Worm (Caenorhabditis elegans): ENCODE results near the gene F52C6.2.

Gene F52C6.2

DNA sequence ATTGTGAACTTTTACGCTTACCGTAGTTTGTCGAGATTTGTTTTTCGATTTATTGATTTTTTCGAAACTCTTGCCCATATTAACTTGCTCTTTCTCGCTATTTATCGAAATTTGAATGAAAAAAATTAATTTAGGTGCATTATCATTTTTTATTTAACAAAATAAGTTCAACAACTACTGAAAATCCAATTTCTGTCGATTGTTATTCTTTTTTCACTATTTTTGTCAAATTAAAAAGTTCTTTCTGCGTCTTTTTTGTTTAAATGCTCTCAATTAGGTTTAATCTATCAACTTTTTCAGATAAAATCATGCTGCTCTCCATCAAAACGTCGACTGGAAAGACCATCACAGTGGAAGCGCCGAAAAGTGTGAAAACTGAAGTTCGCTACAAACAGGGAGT, at the start of gene F52C6.2:
Gene F52C6.2 (plus strand): TSS at position 301 of the 400 bp plus-strand sequence.
- no peak for TF ChIP-seq T22C8.4 (GFP tag; IDR thresholded peaks at IDR 0.05)
- no peak for TF ChIP-seq klf-2 (GFP tag; conservative IDR thresholded peaks at IDR 0.05)
- TF ChIP-seq cog-1 (tag; optimal IDR thresholded peaks at IDR 0.05), result no peak
- TF ChIP-seq ztf-29 (GFP tag; IDR thresholded peaks at IDR 0.05), result no peak
- no peak for TF ChIP-seq tab-1 (GFP tag; IDR thresholded peaks at IDR 0.05)
- no peak for TF ChIP-seq flt-1 (GFP tag; IDR thresholded peaks at IDR 0.05)
- TF ChIP-seq med-1 (GFP tag; optimal IDR thresholded peaks at IDR 0.05; ENCODE audit: insufficient read depth), result no peak
- no peak for TF ChIP-seq ref-1 (GFP tag; conservative IDR thresholded peaks at IDR 0.05)
- no peak for TF ChIP-seq ztf-23 (GFP tag; IDR thresholded peaks at IDR 0.05)

DNA sequence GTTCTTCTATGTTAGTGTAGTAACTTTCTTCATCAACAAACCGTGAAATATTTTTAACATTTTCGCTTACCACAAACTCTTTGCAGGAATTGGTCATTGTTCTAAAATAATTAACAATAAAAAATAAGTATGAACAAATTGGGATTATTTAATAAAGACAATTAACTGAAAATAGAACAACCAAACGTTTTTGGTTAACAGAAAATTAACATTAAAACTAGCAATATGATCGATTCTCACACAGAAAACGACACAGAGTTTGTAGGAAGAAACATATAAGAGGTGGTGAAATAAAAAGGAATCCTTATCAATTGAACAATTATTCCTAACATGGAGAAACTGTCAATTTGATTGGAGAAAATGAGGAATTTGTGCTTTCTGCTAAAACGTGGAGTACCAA, 47.6 kb upstream of the F52C6.2 start, which contains the start of gene math-16:
Gene math-16 (minus strand): TSS at position 101 of the 400 bp plus-strand sequence.
- TF ChIP-seq T22C8.4 (GFP tag; IDR thresholded peaks at IDR 0.05), result no peak
- TF ChIP-seq klf-2 (GFP tag; conservative IDR thresholded peaks at IDR 0.05), result no peak
- no peak for TF ChIP-seq flt-1 (GFP tag; IDR thresholded peaks at IDR 0.05)
- TF ChIP-seq ztf-29 (GFP tag; IDR thresholded peaks at IDR 0.05), result no peak
- no peak for TF ChIP-seq ztf-23 (GFP tag; IDR thresholded peaks at IDR 0.05)
- no peak for TF ChIP-seq cog-1 (tag; optimal IDR thresholded peaks at IDR 0.05)

DNA sequence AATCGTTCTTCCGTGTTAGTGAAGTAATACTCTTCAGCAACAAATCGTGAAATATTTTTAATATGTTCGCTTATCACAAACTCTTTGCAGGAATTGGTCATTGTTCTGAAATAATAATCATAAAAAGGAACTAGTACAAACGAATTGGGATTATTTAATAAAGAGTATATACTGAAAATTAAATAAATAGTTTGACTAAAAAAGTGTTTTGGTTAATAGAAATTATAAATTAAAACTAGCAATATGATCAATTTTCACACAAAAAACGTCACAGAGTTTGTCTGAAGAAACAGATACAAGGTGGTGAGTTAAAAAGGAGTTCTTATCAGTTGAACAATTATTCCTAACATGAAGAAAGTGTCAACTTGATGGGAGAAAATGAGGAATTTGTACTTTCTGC, 43.6 kb upstream of the F52C6.2 start, which contains the start of gene math-5:
Gene math-5 (minus strand): TSS at position 101 of the 400 bp plus-strand sequence.
- no peak for TF ChIP-seq flt-1 (GFP tag; IDR thresholded peaks at IDR 0.05)
- no peak for TF ChIP-seq klf-2 (GFP tag; conservative IDR thresholded peaks at IDR 0.05)
- TF ChIP-seq T22C8.4 (GFP tag; IDR thresholded peaks at IDR 0.05), result no peak
- no peak for TF ChIP-seq ztf-23 (GFP tag; IDR thresholded peaks at IDR 0.05)
- TF ChIP-seq tab-1 (GFP tag; IDR thresholded peaks at IDR 0.05), result no peak
- TF ChIP-seq ref-1 (GFP tag; conservative IDR thresholded peaks at IDR 0.05), result no peak
- no peak for TF ChIP-seq ztf-29 (GFP tag; IDR thresholded peaks at IDR 0.05)
- TF ChIP-seq med-1 (GFP tag; optimal IDR thresholded peaks at IDR 0.05; ENCODE audit: insufficient read depth), result no peak
- TF ChIP-seq cog-1 (tag; optimal IDR thresholded peaks at IDR 0.05), result no peak

DNA sequence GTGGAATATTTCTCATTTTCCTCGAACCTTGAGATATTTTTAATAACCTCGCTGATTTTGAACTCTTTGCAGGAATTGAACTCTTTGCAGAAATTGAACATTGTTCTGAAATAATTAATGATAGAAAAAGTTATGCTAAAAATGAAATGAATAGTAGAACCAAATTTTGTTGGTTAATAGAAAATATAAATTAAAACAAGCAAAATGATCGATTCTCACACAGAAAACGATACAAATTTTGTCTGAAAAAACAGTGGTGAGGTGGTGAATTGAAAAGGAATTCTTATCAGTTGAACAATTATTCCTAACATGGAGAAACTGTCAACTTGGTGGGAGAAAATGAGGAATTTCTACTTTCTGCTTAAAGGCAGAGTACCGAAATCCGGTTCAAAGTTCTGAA, 41.6 kb upstream of the F52C6.2 start, which contains the start of gene math-6:
Gene math-6 (minus strand): TSS at position 101 of the 400 bp plus-strand sequence.
- TF ChIP-seq ztf-23 (GFP tag; IDR thresholded peaks at IDR 0.05), result no peak
- TF ChIP-seq ztf-29 (GFP tag; IDR thresholded peaks at IDR 0.05), result no peak
- TF ChIP-seq flt-1 (GFP tag; IDR thresholded peaks at IDR 0.05), result no peak
- TF ChIP-seq med-1 (GFP tag; optimal IDR thresholded peaks at IDR 0.05; ENCODE audit: insufficient read depth), result no peak
- no peak for TF ChIP-seq klf-2 (GFP tag; conservative IDR thresholded peaks at IDR 0.05)
- TF ChIP-seq T22C8.4 (GFP tag; IDR thresholded peaks at IDR 0.05), result no peak
- no peak for TF ChIP-seq tab-1 (GFP tag; IDR thresholded peaks at IDR 0.05)
- TF ChIP-seq ref-1 (GFP tag; conservative IDR thresholded peaks at IDR 0.05), result no peak
- no peak for TF ChIP-seq cog-1 (tag; optimal IDR thresholded peaks at IDR 0.05)

DNA sequence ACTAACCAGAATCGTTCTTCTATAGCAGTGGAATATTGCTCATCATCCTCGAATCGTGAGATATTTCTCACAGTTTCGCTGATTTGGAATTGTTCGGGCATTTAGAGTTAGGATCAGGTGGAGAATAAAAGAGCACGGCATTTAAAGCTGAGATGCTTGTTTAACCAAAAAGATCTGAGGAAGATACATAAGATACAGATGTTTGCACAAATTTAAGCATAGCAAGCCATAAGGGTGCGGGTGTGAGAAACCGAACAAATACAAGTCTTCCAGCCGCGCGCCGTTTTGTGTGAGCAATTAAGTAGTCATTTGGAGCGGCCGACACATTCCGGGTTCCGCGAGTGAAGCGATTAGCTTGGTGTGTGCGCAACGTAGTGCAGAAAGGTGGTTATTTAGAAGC, 39.9 kb upstream of the F52C6.2 start, which contains the start of gene math-7:
Gene math-7 (minus strand): TSS at position 101 of the 400 bp plus-strand sequence.
- TF ChIP-seq ref-1 (GFP tag; conservative IDR thresholded peaks at IDR 0.05), result no peak
- no peak for TF ChIP-seq cog-1 (tag; optimal IDR thresholded peaks at IDR 0.05)
- TF ChIP-seq ztf-29 (GFP tag; IDR thresholded peaks at IDR 0.05), result no peak
- TF ChIP-seq T22C8.4 (GFP tag; IDR thresholded peaks at IDR 0.05), result no peak

DNA sequence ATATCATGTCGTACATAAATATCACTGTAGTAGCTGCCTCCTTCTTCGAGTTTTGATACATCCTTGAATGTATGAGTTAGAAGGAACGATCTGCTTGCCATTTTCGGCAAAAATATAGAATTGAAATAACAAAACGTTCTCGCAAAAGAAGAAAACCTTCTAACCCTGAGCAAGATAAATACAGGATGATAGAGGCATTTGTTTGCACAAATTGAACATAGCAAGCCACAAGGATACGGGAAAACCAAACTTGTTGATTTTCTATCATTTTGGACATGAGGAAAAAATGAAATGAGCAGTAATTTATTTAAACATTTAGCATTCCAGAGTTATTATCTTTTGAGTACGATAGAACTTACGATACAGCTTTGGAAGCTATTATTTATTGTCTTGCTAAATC, 37.2 kb upstream of the F52C6.2 start, which contains the start of gene math-8:
Gene math-8 (minus strand): TSS at position 101 of the 400 bp plus-strand sequence.
- TF ChIP-seq tab-1 (GFP tag; IDR thresholded peaks at IDR 0.05) (no peak), ref-1 (GFP tag; conservative IDR thresholded peaks at IDR 0.05) (no peak), ztf-23 (GFP tag; IDR thresholded peaks at IDR 0.05) (no peak), cog-1 (tag; optimal IDR thresholded peaks at IDR 0.05) (no peak), med-1 (GFP tag; optimal IDR thresholded peaks at IDR 0.05; ENCODE audit: insufficient read depth) (no peak), flt-1 (GFP tag; IDR thresholded peaks at IDR 0.05) (no peak), klf-2 (GFP tag; conservative IDR thresholded peaks at IDR 0.05) (no peak), ztf-29 (GFP tag; IDR thresholded peaks at IDR 0.05) (no peak)

DNA sequence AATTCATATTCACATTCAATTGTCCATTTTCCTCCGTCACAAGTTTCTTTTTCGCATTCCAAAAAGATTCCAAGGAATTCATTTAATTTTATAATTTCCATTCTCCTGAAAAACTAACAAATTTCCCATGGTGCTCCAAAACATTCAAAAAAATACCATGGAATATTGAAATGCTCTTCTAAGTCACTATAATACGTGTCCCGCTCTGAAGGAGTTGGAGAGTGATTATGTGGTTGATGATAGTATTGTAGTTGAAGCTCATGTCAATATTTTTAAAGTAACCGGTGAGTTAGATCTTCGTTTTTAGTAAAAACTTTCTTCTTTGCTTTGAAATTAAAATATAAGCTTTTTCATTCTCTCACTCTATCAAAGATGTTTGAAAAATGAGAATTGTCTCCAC, 35.6 kb upstream of the F52C6.2 start, which contains the start of gene math-9:
Gene math-9 (minus strand): TSS at position 101 of the 400 bp plus-strand sequence.
- TF ChIP-seq ztf-29 (GFP tag; IDR thresholded peaks at IDR 0.05) (no peak), tab-1 (GFP tag; IDR thresholded peaks at IDR 0.05) (no peak), med-1 (GFP tag; optimal IDR thresholded peaks at IDR 0.05; ENCODE audit: insufficient read depth) (no peak), ref-1 (GFP tag; conservative IDR thresholded peaks at IDR 0.05) (no peak), flt-1 (GFP tag; IDR thresholded peaks at IDR 0.05) (no peak), klf-2 (GFP tag; conservative IDR thresholded peaks at IDR 0.05) (no peak), cog-1 (tag; optimal IDR thresholded peaks at IDR 0.05) (no peak), T22C8.4 (GFP tag; IDR thresholded peaks at IDR 0.05) (no peak), ztf-23 (GFP tag; IDR thresholded peaks at IDR 0.05) (no peak)

DNA sequence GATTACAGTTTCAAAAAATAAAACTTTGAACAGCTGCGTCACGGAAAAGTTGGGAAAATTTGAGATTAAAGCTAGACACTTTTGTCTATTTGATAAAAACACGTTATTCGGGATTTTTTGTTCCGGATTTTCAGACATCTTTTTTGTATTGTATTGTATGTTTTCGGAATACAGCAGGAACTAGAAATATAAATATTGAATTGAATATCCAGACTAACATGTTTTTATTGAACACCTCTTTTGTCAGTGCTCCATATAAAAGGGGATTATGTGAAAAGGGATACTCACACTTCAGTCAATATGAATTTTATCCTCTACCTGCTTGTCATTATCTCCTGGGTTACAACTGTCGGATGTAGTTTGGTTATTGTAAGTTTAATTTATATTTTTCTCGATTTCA, 32.4 kb upstream of the F52C6.2 start, which contains the start of gene C16C4.1:
Gene C16C4.1 (plus strand): TSS at position 301 of the 400 bp plus-strand sequence.
- TF ChIP-seq tab-1 (GFP tag; IDR thresholded peaks at IDR 0.05), result no peak
- no peak for TF ChIP-seq cog-1 (tag; optimal IDR thresholded peaks at IDR 0.05)
- TF ChIP-seq ztf-23 (GFP tag; IDR thresholded peaks at IDR 0.05), result no peak
- no peak for TF ChIP-seq klf-2 (GFP tag; conservative IDR thresholded peaks at IDR 0.05)
- no peak for TF ChIP-seq flt-1 (GFP tag; IDR thresholded peaks at IDR 0.05)
- no peak for TF ChIP-seq med-1 (GFP tag; optimal IDR thresholded peaks at IDR 0.05; ENCODE audit: insufficient read depth)
- no peak for TF ChIP-seq ztf-29 (GFP tag; IDR thresholded peaks at IDR 0.05)
- no peak for TF ChIP-seq ref-1 (GFP tag; conservative IDR thresholded peaks at IDR 0.05)
- no peak for TF ChIP-seq T22C8.4 (GFP tag; IDR thresholded peaks at IDR 0.05)

DNA sequence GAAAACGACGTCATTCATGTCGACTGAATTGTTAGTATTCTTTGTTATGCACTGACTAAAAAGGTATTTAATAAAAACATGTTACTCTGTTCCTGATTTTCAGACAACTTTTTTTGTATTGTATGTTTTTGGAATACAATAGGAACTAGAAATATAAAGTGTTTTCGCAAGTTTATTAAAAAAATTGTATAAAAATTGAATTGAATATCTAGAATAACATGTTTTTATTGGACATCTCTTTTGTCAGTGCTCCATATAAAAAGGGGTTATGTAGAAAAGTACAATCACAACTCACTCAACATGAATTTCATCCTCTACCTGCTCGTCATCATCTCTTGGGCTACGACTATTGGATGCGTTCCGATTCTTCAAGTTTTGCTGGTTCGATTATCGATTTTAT, 31.0 kb upstream of the F52C6.2 start, which contains the start of gene C46F9.5:
Gene C46F9.5 (plus strand): TSS at position 301 of the 400 bp plus-strand sequence.
- TF ChIP-seq flt-1 (GFP tag; IDR thresholded peaks at IDR 0.05) (no peak), ztf-23 (GFP tag; IDR thresholded peaks at IDR 0.05) (no peak), ztf-29 (GFP tag; IDR thresholded peaks at IDR 0.05) (no peak), med-1 (GFP tag; optimal IDR thresholded peaks at IDR 0.05; ENCODE audit: insufficient read depth) (no peak), klf-2 (GFP tag; conservative IDR thresholded peaks at IDR 0.05) (no peak), T22C8.4 (GFP tag; IDR thresholded peaks at IDR 0.05) (no peak), tab-1 (GFP tag; IDR thresholded peaks at IDR 0.05) (no peak), ref-1 (GFP tag; conservative IDR thresholded peaks at IDR 0.05) (no peak), cog-1 (tag; optimal IDR thresholded peaks at IDR 0.05) (no peak)
